Worm (Caenorhabditis elegans): ENCODE data around the gene egl-27.

ce11 chrII:6791891-6792290, 42.9 kb upstream of the egl-27 start, which contains the start of gene T13C2.2:
- no peak for TF ChIP-seq W03F9.2 (tag; optimal IDR thresholded peaks at IDR 0.05)
- no peak for TF ChIP-seq him-1 (tag; optimal IDR thresholded peaks at IDR 0.05)
- no peak for TF ChIP-seq dao-5 (tag; optimal IDR thresholded peaks at IDR 0.05)
